Worm (Caenorhabditis elegans): Measurements from ENCODE around the gene K08A2.2.
A peak's percentile ranks its signal among the peaks of the same experiment; 100 is the strongest.

Gene K08A2.2

ce11 chrII:2976597-2976996 is 14.8 kb upstream of the K08A2.2 start, which contains the start of gene nhr-88:
Gene nhr-88, plus strand, starts transcription at chrII:2976639.
- TF ChIP-seq ama-1 (optimal IDR thresholded peaks at IDR 0.05), result no peak

- TF ChIP-seq sea-1 (GFP tag; conservative IDR thresholded peaks at IDR 0.05) (no peak), tra-4 (tag; optimal IDR thresholded peaks at IDR 0.05) (no peak), scrt-1 (GFP tag; IDR thresholded peaks at IDR 0.05) (no peak), hnd-1 (tag; optimal IDR thresholded peaks at IDR 0.05) (no peak), hmbx-1 (tag; optimal IDR thresholded peaks at IDR 0.05) (no peak), flt-1 (GFP tag; IDR thresholded peaks at IDR 0.05) (no peak), tbx-37 (GFP tag; conservative IDR thresholded peaks at IDR 0.05) (no peak), pes-1 (GFP tag; IDR thresholded peaks at IDR 0.05) (no peak), tbx-11 (GFP tag; IDR thresholded peaks at IDR 0.05) (no peak), ets-7 (tag; optimal IDR thresholded peaks at IDR 0.05) (no peak), hmg-4 (GFP tag; optimal IDR thresholded peaks at IDR 0.05) (no peak)
These were observed 13.8 kb upstream of the K08A2.2 start for ce11 chrII:2977652-2978051.

DNA sequence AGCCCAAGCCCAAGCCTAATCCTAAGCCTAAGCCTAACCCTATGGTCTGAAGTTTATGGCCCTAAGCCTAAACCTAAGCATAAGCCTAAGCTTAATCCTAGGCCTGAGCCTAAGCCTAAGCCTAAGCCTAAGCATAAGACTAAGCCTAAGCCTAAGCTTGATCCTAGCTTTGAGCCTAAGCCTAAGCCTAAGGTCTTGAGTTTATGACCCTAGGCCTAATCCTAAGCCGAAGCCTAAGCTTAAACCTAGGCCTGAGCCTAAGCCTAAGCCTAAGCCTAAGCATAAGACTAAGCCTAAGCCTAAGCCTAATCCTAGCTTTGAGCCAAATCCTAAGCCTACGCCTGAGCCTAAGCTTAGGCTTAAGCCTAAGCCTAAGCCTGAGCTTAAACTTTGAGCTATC is 12.3 kb upstream of the K08A2.2 start:
- TF ChIP-seq ceh-36 (tag; optimal IDR thresholded peaks at IDR 0.05), result peak; percentile 95
- TF ChIP-seq flt-1 (GFP tag; IDR thresholded peaks at IDR 0.05), result no peak

DNA sequence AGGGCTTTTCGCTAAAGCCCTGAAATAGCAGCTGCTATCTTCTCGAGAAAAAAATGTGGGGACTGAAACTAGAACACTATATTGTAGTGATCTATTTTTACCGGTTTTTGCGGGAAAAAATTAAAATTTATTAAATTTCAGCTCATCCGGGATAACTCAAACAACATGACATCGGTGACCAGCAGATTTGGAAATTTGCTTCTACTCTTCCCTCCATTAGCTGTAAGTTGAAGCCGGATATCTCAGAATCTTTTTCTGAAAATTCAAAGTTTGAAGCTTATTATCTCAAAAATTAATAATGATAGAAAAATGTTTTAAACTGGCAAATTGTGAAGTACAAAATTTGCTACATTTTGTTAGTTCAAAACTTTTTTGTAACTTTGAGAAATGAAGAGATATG is 7.0 kb upstream of the K08A2.2 start:
- TF ChIP-seq hnd-1 (tag; optimal IDR thresholded peaks at IDR 0.05) (no peak), hmg-4 (GFP tag; optimal IDR thresholded peaks at IDR 0.05) (no peak), flt-1 (GFP tag; IDR thresholded peaks at IDR 0.05) (no peak), hmbx-1 (tag; optimal IDR thresholded peaks at IDR 0.05) (no peak), ets-7 (tag; optimal IDR thresholded peaks at IDR 0.05) (no peak), pes-1 (GFP tag; IDR thresholded peaks at IDR 0.05) (no peak), ceh-13 (GFP tag; optimal IDR thresholded peaks at IDR 0.05) (no peak), ceh-36 (tag; optimal IDR thresholded peaks at IDR 0.05) (no peak), B0310.2 (tag; optimal IDR thresholded peaks at IDR 0.05) (no peak), F13C5.2 (tag; optimal IDR thresholded peaks at IDR 0.05) (no peak), scrt-1 (GFP tag; IDR thresholded peaks at IDR 0.05) (no peak)

- TF ChIP-seq tbx-37 (GFP tag; conservative IDR thresholded peaks at IDR 0.05) (no peak), sea-1 (GFP tag; conservative IDR thresholded peaks at IDR 0.05) (no peak), ama-1 (optimal IDR thresholded peaks at IDR 0.05) (no peak), ceh-36 (tag; optimal IDR thresholded peaks at IDR 0.05) (no peak), tra-4 (tag; optimal IDR thresholded peaks at IDR 0.05) (no peak), hmbx-1 (tag; optimal IDR thresholded peaks at IDR 0.05) (no peak), flt-1 (GFP tag; IDR thresholded peaks at IDR 0.05) (no peak), pes-1 (GFP tag; IDR thresholded peaks at IDR 0.05) (no peak), tbx-11 (GFP tag; IDR thresholded peaks at IDR 0.05) (no peak), F13C5.2 (tag; optimal IDR thresholded peaks at IDR 0.05) (no peak), ets-7 (tag; optimal IDR thresholded peaks at IDR 0.05) (no peak), ceh-13 (GFP tag; optimal IDR thresholded peaks at IDR 0.05) (no peak), hmg-4 (GFP tag; optimal IDR thresholded peaks at IDR 0.05) (no peak), B0310.2 (tag; optimal IDR thresholded peaks at IDR 0.05) (no peak), aly-1 (tag; optimal IDR thresholded peaks at IDR 0.05) (no peak), scrt-1 (GFP tag; IDR thresholded peaks at IDR 0.05) (no peak), hnd-1 (tag; optimal IDR thresholded peaks at IDR 0.05) (no peak)
These were observed 6.0 kb upstream of the K08A2.2 start for ce11 chrII:2985446-2985845.

DNA sequence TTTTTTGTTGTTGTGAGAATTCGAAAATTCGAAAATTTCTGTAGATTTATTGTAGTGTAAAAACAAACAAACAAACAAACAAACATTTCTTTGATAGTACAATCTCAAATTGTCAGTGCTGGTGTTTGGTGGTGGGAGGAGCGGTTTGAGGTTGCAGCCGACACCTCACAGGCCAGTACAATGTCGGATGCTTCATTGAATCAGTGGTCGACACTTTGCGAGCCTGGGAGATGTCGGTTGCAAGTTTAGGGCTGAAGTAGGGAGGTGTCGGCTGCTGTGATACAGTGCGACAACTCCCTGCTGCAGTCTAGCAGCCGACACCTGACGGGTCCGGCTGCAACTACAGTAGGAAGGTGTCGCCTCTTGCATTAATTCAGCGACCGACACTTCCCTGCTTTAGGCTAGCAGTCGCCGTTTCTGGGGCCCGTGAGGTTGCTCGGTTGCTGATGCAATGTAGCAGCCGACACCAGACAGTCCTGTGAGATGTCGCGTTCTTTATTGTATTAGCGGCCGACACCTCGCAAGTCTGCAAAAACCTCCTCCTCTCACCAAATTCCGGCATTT is 5.4 kb upstream of the K08A2.2 start:
- TF ChIP-seq pes-1 (GFP tag; IDR thresholded peaks at IDR 0.05) (no peak), aly-1 (tag; optimal IDR thresholded peaks at IDR 0.05) (no peak), tbx-11 (GFP tag; IDR thresholded peaks at IDR 0.05) (no peak), hmbx-1 (tag; optimal IDR thresholded peaks at IDR 0.05) (no peak), tbx-37 (GFP tag; conservative IDR thresholded peaks at IDR 0.05) (no peak), ceh-13 (GFP tag; optimal IDR thresholded peaks at IDR 0.05) (no peak), tra-4 (tag; optimal IDR thresholded peaks at IDR 0.05) (no peak), hmg-4 (GFP tag; optimal IDR thresholded peaks at IDR 0.05) (no peak), ama-1 (optimal IDR thresholded peaks at IDR 0.05) (no peak), flt-1 (GFP tag; IDR thresholded peaks at IDR 0.05) (no peak), B0310.2 (tag; optimal IDR thresholded peaks at IDR 0.05) (no peak), ceh-36 (tag; optimal IDR thresholded peaks at IDR 0.05) (no peak), scrt-1 (GFP tag; IDR thresholded peaks at IDR 0.05) (no peak), hnd-1 (tag; optimal IDR thresholded peaks at IDR 0.05) (no peak), F13C5.2 (tag; optimal IDR thresholded peaks at IDR 0.05) (no peak), ets-7 (tag; optimal IDR thresholded peaks at IDR 0.05) (no peak)

DNA sequence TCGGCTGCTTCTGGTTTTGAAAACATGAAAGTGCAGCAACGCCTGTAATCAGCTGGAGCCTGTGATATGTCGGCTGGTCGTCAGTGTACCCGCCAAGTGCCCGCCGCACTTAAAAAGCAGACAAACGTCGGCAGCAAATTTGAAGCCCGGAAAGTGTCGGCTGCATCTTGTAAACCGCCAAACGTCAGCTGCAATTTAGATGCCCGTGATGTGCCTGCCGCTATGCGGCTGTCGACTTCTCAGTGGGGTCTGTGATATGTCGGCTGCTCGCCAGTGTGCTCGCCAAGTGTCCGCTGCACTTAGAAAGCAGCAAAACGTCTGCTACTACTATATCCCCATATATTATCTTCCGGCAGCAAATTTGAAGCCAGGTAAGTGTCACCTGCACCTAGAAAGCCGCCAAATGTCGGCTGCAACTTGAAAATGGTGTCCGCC is 4.3 kb upstream of the K08A2.2 start:
- TF ChIP-seq F13C5.2 (tag; optimal IDR thresholded peaks at IDR 0.05) (no peak), ama-1 (optimal IDR thresholded peaks at IDR 0.05) (no peak), pes-1 (GFP tag; IDR thresholded peaks at IDR 0.05) (no peak), ceh-13 (GFP tag; optimal IDR thresholded peaks at IDR 0.05) (no peak), hmbx-1 (tag; optimal IDR thresholded peaks at IDR 0.05) (no peak), sea-1 (GFP tag; conservative IDR thresholded peaks at IDR 0.05) (no peak), scrt-1 (GFP tag; IDR thresholded peaks at IDR 0.05) (no peak), hmg-4 (GFP tag; optimal IDR thresholded peaks at IDR 0.05) (no peak), ceh-36 (tag; optimal IDR thresholded peaks at IDR 0.05) (no peak), tra-4 (tag; optimal IDR thresholded peaks at IDR 0.05) (no peak), aly-1 (tag; optimal IDR thresholded peaks at IDR 0.05) (no peak), tbx-37 (GFP tag; conservative IDR thresholded peaks at IDR 0.05) (no peak), flt-1 (GFP tag; IDR thresholded peaks at IDR 0.05) (no peak), tbx-11 (GFP tag; IDR thresholded peaks at IDR 0.05) (no peak), hnd-1 (tag; optimal IDR thresholded peaks at IDR 0.05) (no peak), B0310.2 (tag; optimal IDR thresholded peaks at IDR 0.05) (no peak), ets-7 (tag; optimal IDR thresholded peaks at IDR 0.05) (no peak)

DNA sequence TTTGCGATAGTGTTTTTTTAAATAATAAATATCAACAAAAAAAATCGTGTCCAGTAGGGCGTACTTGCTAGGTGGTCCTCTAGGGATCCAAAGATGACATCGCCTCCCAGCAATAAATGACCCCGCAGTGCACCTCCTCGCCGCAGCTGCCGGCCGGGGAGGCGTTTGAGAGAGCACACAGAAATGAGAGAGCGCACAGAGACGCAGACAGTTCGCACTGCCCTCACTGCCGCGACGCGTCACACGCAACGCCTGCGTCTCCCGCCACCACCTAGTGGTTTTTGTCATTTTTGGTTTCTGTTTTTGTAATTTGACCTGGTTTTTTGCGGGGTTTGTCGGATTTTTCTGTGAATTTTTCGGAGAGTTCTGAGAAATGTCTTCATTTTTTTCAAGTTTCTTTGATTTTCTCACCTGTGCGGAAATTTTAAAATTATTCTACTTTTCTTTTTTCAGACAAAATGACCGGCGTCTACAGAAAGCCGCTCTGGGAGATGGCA is 3.5 kb upstream of the K08A2.2 start, which contains the start of gene lido-7:
Gene lido-7 (plus strand): TSS at position 447 of the 497 bp plus-strand sequence.
- TF ChIP-seq tbx-37 (GFP tag; conservative IDR thresholded peaks at IDR 0.05), result no peak
- TF ChIP-seq flt-1 (GFP tag; IDR thresholded peaks at IDR 0.05), result no peak
- no peak for TF ChIP-seq tbx-11 (GFP tag; IDR thresholded peaks at IDR 0.05)
- TF ChIP-seq F13C5.2 (tag; optimal IDR thresholded peaks at IDR 0.05), result no peak
- no peak for TF ChIP-seq ets-7 (tag; optimal IDR thresholded peaks at IDR 0.05)
- TF ChIP-seq sea-1 (GFP tag; conservative IDR thresholded peaks at IDR 0.05), result no peak
- no peak for TF ChIP-seq aly-1 (tag; optimal IDR thresholded peaks at IDR 0.05)
- no peak for TF ChIP-seq B0310.2 (tag; optimal IDR thresholded peaks at IDR 0.05)
- TF ChIP-seq scrt-1 (GFP tag; IDR thresholded peaks at IDR 0.05), result no peak
- TF ChIP-seq hmbx-1 (tag; optimal IDR thresholded peaks at IDR 0.05), result no peak
- no peak for TF ChIP-seq ama-1 (optimal IDR thresholded peaks at IDR 0.05)

All from whole organism, early embryonic.